Fruit fly (Drosophila melanogaster): ENCODE results near the gene CG11899.

The CG11899 gene

DNA sequence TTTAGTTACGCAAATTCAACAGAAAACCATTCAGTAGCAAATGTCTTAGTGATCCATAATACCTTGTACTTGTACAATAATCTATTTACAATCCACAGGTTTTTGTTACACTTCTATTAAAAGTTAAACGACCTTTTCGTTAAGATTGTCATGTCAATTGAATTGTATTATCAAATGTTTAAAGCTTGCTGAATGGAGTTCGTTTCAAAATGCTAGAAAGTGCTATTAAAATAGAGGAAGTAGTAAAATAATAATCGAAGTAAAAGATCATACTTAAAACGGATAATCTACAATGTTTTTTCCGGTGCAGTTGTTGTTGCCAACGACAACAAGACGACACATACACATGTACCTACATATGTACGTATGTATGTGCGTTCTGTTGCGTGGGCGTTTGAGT, 17.7 kb downstream of the CG11899 start (continued):
- 0 out of 2 replicates have a peak, but pooled peaks have one; percentile 12 for TF ChIP-seq CG11696 (GFP tag; IDR thresholded peaks at IDR 0.05)
- peak in 1 of 2 experiments; percentile 48 for TF ChIP-seq bsh (GFP tag; optimal IDR thresholded peaks at IDR 0.05)
- no peak for TF ChIP-seq otp (GFP tag; IDR thresholded peaks at IDR 0.05)
- no peak for TF ChIP-seq seq (GFP tag; IDR thresholded peaks at IDR 0.05)
- no peak for TF ChIP-seq CG2889 (GFP tag; IDR thresholded peaks at IDR 0.05)
- TF ChIP-seq nerfin-1 (tag; optimal IDR thresholded peaks at IDR 0.05): no peak
- no peak for TF ChIP-seq MTF-1 (GFP tag; optimal IDR thresholded peaks at IDR 0.05; ENCODE audit: borderline replicate concordance)
- TF ChIP-seq CG5953 (GFP tag; IDR thresholded peaks at IDR 0.05): no peak
- TF ChIP-seq Ets97D (GFP tag; optimal IDR thresholded peaks at IDR 0.05): no peak
- no peak for TF ChIP-seq CG42726 (GFP tag; IDR thresholded peaks at IDR 0.05; ENCODE audit: partially characterized antibody)
- peak; percentile 44 for TF ChIP-seq zf30C (GFP tag; optimal IDR thresholded peaks at IDR 0.05)
- no peak for TF ChIP-seq psq (GFP tag; optimal IDR thresholded peaks at IDR 0.05)
- no peak for TF ChIP-seq Mad (GFP tag; optimal IDR thresholded peaks at IDR 0.05)
- no peak for TF ChIP-seq Vsx1 (GFP tag; optimal IDR thresholded peaks at IDR 0.05)
- peak; percentile 66 for TF ChIP-seq sens (GFP tag)
- no peak for TF ChIP-seq CG2202 (tag; optimal IDR thresholded peaks at IDR 0.05)
- peak; percentile 15 for TF ChIP-seq CG14710 (tag; optimal IDR thresholded peaks at IDR 0.05)
- no peak for TF ChIP-seq Myb (GFP tag; optimal IDR thresholded peaks at IDR 0.05)
- TF ChIP-seq Sox102F (GFP tag; optimal IDR thresholded peaks at IDR 0.05): peak; percentile 23
- TF ChIP-seq ERR (GFP tag; optimal IDR thresholded peaks at IDR 0.05): no peak
- no peak for TF ChIP-seq sc (optimal IDR thresholded peaks at IDR 0.05)
- no peak for TF ChIP-seq sc (GFP tag; optimal IDR thresholded peaks at IDR 0.05)
- TF ChIP-seq CG10979 (tag; optimal IDR thresholded peaks at IDR 0.05): peak; percentile 37
- peak; percentile 42 for TF ChIP-seq cg (GFP tag; optimal IDR thresholded peaks at IDR 0.05)
- TF ChIP-seq CG31224 (GFP tag; IDR thresholded peaks at IDR 0.05): no peak
- TF ChIP-seq Sin3A (optimal IDR thresholded peaks at IDR 0.05): no peak
- no peak for TF ChIP-seq CG13296 (GFP tag; optimal IDR thresholded peaks at IDR 0.05)
- peak; percentile 28 for TF ChIP-seq Blimp-1 (GFP tag; optimal IDR thresholded peaks at IDR 0.05)
- no peak for TF ChIP-seq CG4617 (GFP tag; optimal IDR thresholded peaks at IDR 0.05; ENCODE audit: borderline replicate concordance)
- TF ChIP-seq CG17359 (tag; optimal IDR thresholded peaks at IDR 0.05): peak; percentile 12
- no peak for TF ChIP-seq Spps (tag; optimal IDR thresholded peaks at IDR 0.05)
- TF ChIP-seq D19A (tag; optimal IDR thresholded peaks at IDR 0.05): peak; percentile 23
- TF ChIP-seq grau (tag; optimal IDR thresholded peaks at IDR 0.05): peak; percentile 7
- no peak for TF ChIP-seq Rx (GFP tag; IDR thresholded peaks at IDR 0.05)
- TF ChIP-seq CG17361 (GFP tag; IDR thresholded peaks at IDR 0.05): 0 out of 3 replicates have a peak, but pooled peaks have one; percentile 15
- peak; percentile 5 for TF ChIP-seq unpg (GFP tag; optimal IDR thresholded peaks at IDR 0.05)
- peak; percentile 50 for TF ChIP-seq CG31441 (GFP tag; IDR thresholded peaks at IDR 0.05)
- peak; percentile 19 for TF ChIP-seq CG2678 (tag; optimal IDR thresholded peaks at IDR 0.05)
- TF ChIP-seq tx (GFP tag; optimal IDR thresholded peaks at IDR 0.05): no peak
- no peak for TF ChIP-seq Ravus (GFP tag; IDR thresholded peaks at IDR 0.05)
- TF ChIP-seq row (GFP tag; IDR thresholded peaks at IDR 0.05): 0 out of 3 replicates have a peak, but pooled peaks have one; percentile 13
- TF ChIP-seq CG9437 (GFP tag; optimal IDR thresholded peaks at IDR 0.05): no peak
- TF ChIP-seq CG7839 (tag; optimal IDR thresholded peaks at IDR 0.05): peak; percentile 22
- peak; percentile 29 for TF ChIP-seq CG12391 (tag; optimal IDR thresholded peaks at IDR 0.05)
- peak; percentile 48 for TF ChIP-seq dmrt99B (tag; optimal IDR thresholded peaks at IDR 0.05)
- TF ChIP-seq tap (tag; optimal IDR thresholded peaks at IDR 0.05): no peak
- peak; percentile 3 for TF ChIP-seq CG17829 (tag; optimal IDR thresholded peaks at IDR 0.05)
- no peak for TF ChIP-seq Tbp (GFP tag; optimal IDR thresholded peaks at IDR 0.05)
- TF ChIP-seq CG13894 (tag; optimal IDR thresholded peaks at IDR 0.05): no peak
- TF ChIP-seq CG10543 (GFP tag; optimal IDR thresholded peaks at IDR 0.05): no peak
- TF ChIP-seq dmrt11E (tag; optimal IDR thresholded peaks at IDR 0.05): peak; percentile 50

Data from whole organism, embryonic.